Fruit fly (Drosophila melanogaster): Measurements from ENCODE around the gene CG13054.

DNA sequence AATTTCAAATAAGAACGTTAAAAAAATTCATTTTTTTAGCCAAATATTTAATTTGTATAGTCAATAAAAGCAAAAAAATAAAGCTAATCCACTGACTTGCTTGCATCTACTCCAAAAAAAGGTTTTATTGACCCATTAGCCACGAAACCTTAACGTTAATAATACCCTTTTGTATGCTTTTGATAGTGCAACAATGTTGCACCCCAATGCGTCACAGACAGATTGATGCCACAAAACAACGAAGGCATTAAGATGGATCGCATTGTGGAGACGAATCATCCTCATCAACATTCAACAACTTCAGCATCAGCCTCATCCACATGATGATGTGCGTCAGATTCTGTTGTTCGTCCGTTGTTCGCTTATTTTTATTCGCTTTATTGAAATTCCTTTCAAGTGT is 41.6 kb downstream of the CG13054 start:
- TF ChIP-seq pdm3 (GFP tag; optimal IDR thresholded peaks at IDR 0.05), result no peak
- TF ChIP-seq Eip75B (GFP tag; optimal IDR thresholded peaks at IDR 0.05), result no peak
- no peak for TF ChIP-seq CG6854 (GFP tag; optimal IDR thresholded peaks at IDR 0.05)
- TF ChIP-seq CG8119 (GFP tag; IDR thresholded peaks at IDR 0.05), result no peak
- no peak for TF ChIP-seq Sox102F (GFP tag; optimal IDR thresholded peaks at IDR 0.05)
- no peak for TF ChIP-seq CG11762 (GFP tag; optimal IDR thresholded peaks at IDR 0.05; ENCODE audit: insufficient read depth)
- no peak for TF ChIP-seq CG7368 (GFP tag; optimal IDR thresholded peaks at IDR 0.05)
- TF ChIP-seq fkh (GFP tag; optimal IDR thresholded peaks at IDR 0.05), result no peak
- no peak for TF ChIP-seq CG9139 (GFP tag; optimal IDR thresholded peaks at IDR 0.05)
- no peak for TF ChIP-seq CG6163 (GFP tag; IDR thresholded peaks at IDR 0.05)
- TF ChIP-seq CG8632 (GFP tag; optimal IDR thresholded peaks at IDR 0.05), result no peak
